Worm (Caenorhabditis elegans) whole organism, L3 larva: ENCODE data around the gene fbxa-154.

Experiments used
- ama-1 ChIP-seq: fragments of 150-350 bp; optimal IDR thresholded peaks from 2 replicates; lab custom pipeline; 2018
- daf-12 ChIP-seq: fragments of 150-350 bp; optimal IDR thresholded peaks from 2 replicates; lab custom pipeline; 2014; ENCODE audit warnings: missing biosample characterization, missing genetic modification reagents, missing genetic modification characterization
- lin-39 ChIP-seq: fragments of 150-350 bp; optimal IDR thresholded peaks from 2 replicates; lab custom pipeline; 2018; ENCODE audit warnings: missing biosample characterization, missing genetic modification reagents, missing genetic modification characterization
- mdl-1 ChIP-seq: fragments of 150-350 bp; optimal IDR thresholded peaks from 2 replicates; lab custom pipeline; 2014; ENCODE audit warnings: missing biosample characterization, missing genetic modification characterization
- nhr-28 ChIP-seq: fragments of 150-350 bp; optimal IDR thresholded peaks from 2 replicates; lab custom pipeline; 2014; ENCODE audit warnings: missing biosample characterization, missing genetic modification characterization
- nhr-76 ChIP-seq: fragments of 150-350 bp; sonication (generic microtip); optimal IDR thresholded peaks from 5 replicates; lab custom pipeline; 2014; ENCODE audit warnings: missing biosample characterization, missing genetic modification characterization
- nhr-77 ChIP-seq: fragments of 150-350 bp; optimal IDR thresholded peaks from 2 replicates; lab custom pipeline; 2014; ENCODE audit warnings: missing biosample characterization, missing genetic modification characterization
- sea-2 ChIP-seq: fragments of 150-350 bp; sonication (generic microtip); optimal IDR thresholded peaks from 4 replicates; lab custom pipeline; 2014; ENCODE audit warnings: missing biosample characterization, missing genetic modification reagents, missing genetic modification characterization
- skn-1 ChIP-seq: fragments of 150-350 bp; optimal IDR thresholded peaks from 2 replicates; lab custom pipeline; 2014; ENCODE audit warnings: missing biosample characterization, missing genetic modification characterization
- snpc-4 ChIP-seq: fragments of 150-350 bp; optimal IDR thresholded peaks from 2 replicates; lab custom pipeline; 2014; ENCODE audit warnings: missing biosample characterization, missing genetic modification characterization
- zag-1 ChIP-seq: fragments of 150-350 bp; optimal IDR thresholded peaks from 2 replicates; lab custom pipeline; 2014; ENCODE audit warnings: missing biosample characterization, missing genetic modification characterization

- no peak for TF ChIP-seq zag-1 (tag; lab: Kevin White, UChicago)
- no peak for TF ChIP-seq lin-39 (tag; lab: Kevin White, UChicago)
- TF ChIP-seq nhr-28, result no peak
- no peak for TF ChIP-seq nhr-77 (tag; lab: Kevin White, UChicago)
- no peak for TF ChIP-seq skn-1 (tag; lab: Kevin White, UChicago)
- no peak for TF ChIP-seq snpc-4 (tag; lab: Kevin White, UChicago)
- no peak for TF ChIP-seq nhr-76 (tag; lab: Kevin White, UChicago)
- no peak for TF ChIP-seq sea-2 (GFP tag; lab: Kevin White, UChicago)
- TF ChIP-seq daf-12 (tag; lab: Kevin White, UChicago), result no peak
- TF ChIP-seq mdl-1 (tag; lab: Kevin White, UChicago), result no peak
- peak; percentile 27 for TF ChIP-seq ama-1
Measured at ce11 chrV:15563985-15564384, 41.0 kb downstream of the fbxa-154 start.
